Fruit fly (Drosophila melanogaster) whole organism, embryonic: ENCODE data around the gene CG5355.

Experiments used
- Bgb ChIP-seq: fragments of 200-800 bp; sonication (Bioruptor generic); IDR thresholded peaks from 2 replicates; pipeline ENCODE4 v1.3.6; 2022; ENCODE audit warnings: missing biosample characterization, missing genetic modification characterization; ENCODE audit not compliant: partially characterized antibody
- CG12155 ChIP-seq: fragments of 200-800 bp; sonication (Bioruptor generic); optimal IDR thresholded peaks from 3 replicates; lab custom pipeline; 2016; ENCODE audit warnings: missing biosample characterization, missing genetic modification characterization
- CG12659 ChIP-seq: fragments of 200-800 bp; sonication (Bioruptor generic); optimal IDR thresholded peaks from 3 replicates; lab custom pipeline; 2017; ENCODE audit warnings: mild to moderate bottlenecking, missing biosample characterization, missing genetic modification reagents, missing genetic modification characterization
- CG13424 ChIP-seq: fragments of 200-800 bp; sonication (Bioruptor generic); optimal IDR thresholded peaks from 2 replicates; lab custom pipeline; 2019; ENCODE audit warnings: missing biosample characterization, mild to moderate bottlenecking, missing genetic modification characterization, moderate library complexity
- CG14050 ChIP-seq: fragments of 200-800 bp; sonication (Bioruptor generic); IDR thresholded peaks from 3 replicates; pipeline ENCODE4 v1.3.6; 2022; ENCODE audit warnings: missing biosample characterization, missing genetic modification characterization
- CG14860 ChIP-seq: fragments of 200-800 bp; sonication (Bioruptor generic); IDR thresholded peaks from 3 replicates; pipeline ENCODE4 v1.3.6; 2022; ENCODE audit warnings: missing biosample characterization, missing genetic modification characterization; ENCODE audit not compliant: partially characterized antibody
- CG15514 ChIP-seq: fragments of 200-800 bp; sonication (Bioruptor generic); optimal IDR thresholded peaks from 3 replicates; lab custom pipeline; 2017; ENCODE audit warnings: missing biosample characterization, missing genetic modification characterization, mild to moderate bottlenecking, moderate library complexity, missing genetic modification reagents
- CG15601 ChIP-seq: fragments of 200-800 bp; sonication (Bioruptor generic); optimal IDR thresholded peaks from 3 replicates; lab custom pipeline; 2019; ENCODE audit warnings: missing biosample characterization, mild to moderate bottlenecking, missing genetic modification characterization, moderate library complexity
- CG33213 ChIP-seq: fragments of 200-800 bp; sonication (Bioruptor generic); optimal IDR thresholded peaks from 3 replicates; lab custom pipeline; 2016; ENCODE audit warnings: missing biosample characterization, missing genetic modification characterization
- CG33557 ChIP-seq: fragments of 200-800 bp; sonication (Bioruptor generic); optimal IDR thresholded peaks from 2 replicates; lab custom pipeline; 2019; ENCODE audit warnings: missing biosample characterization, mild to moderate bottlenecking, missing genetic modification characterization, moderate library complexity
- CG4820 ChIP-seq: fragments of 200-800 bp; sonication (Bioruptor generic); optimal IDR thresholded peaks from 3 replicates; lab custom pipeline; 2016; ENCODE audit warnings: missing biosample characterization, missing genetic modification characterization
- CG6272 ChIP-seq: fragments of 200-800 bp; sonication (Bioruptor generic); IDR thresholded peaks from 2 replicates; pipeline ENCODE4 v1.3.6; 2022; ENCODE audit warnings: missing biosample characterization, missing genetic modification characterization
- CG7963 ChIP-seq: fragments of 200-800 bp; sonication (Bioruptor generic); IDR thresholded peaks from 3 replicates; pipeline ENCODE4 v1.3.6; 2022; ENCODE audit warnings: missing biosample characterization, missing genetic modification characterization; ENCODE audit not compliant: partially characterized antibody
- CG8290 ChIP-seq, 3 experiments: fragments of 200-800 bp; sonication (Bioruptor generic); optimal IDR thresholded peaks; 2 replicates each; lab custom pipeline; 2016 to 2019; ENCODE audit warnings: missing biosample characterization in 3 of 3, missing genetic modification characterization in 3 of 3, mild to moderate bottlenecking in 2 of 3, moderate library complexity in 1 of 3
- CHES-1-like ChIP-seq: fragments of 200-800 bp; sonication (Bioruptor generic); optimal IDR thresholded peaks from 2 replicates; lab custom pipeline; 2016; ENCODE audit warnings: missing biosample characterization, missing genetic modification characterization
- CrebB ChIP-seq: fragments of 200-800 bp; sonication (Bioruptor generic); optimal IDR thresholded peaks from 3 replicates; lab custom pipeline; 2018; ENCODE audit warnings: missing biosample characterization, mild to moderate bottlenecking, missing genetic modification characterization
- D ChIP-seq, 2 experiments: fragments of 200-800 bp in 1 of 2; fragments of >200 bp in 1 of 2; sonication (Bioruptor generic) in 1 of 2; optimal IDR thresholded peaks; 2 replicates in 1 of 2; 3 replicates in 1 of 2; lab custom pipeline; 2017; ENCODE audit warnings: mild to moderate bottlenecking in 1 of 2, missing biosample characterization in 1 of 2, missing genetic modification characterization in 1 of 2, missing genetic modification reagents in 1 of 2
- Dref ChIP-seq: fragments of 200-800 bp; sonication (Bioruptor generic); IDR thresholded peaks from 2 replicates; pipeline ENCODE4 v1.3.6; 2022; ENCODE audit warnings: missing biosample characterization, missing genetic modification characterization
- Ets97D ChIP-seq: fragments of 200-800 bp; sonication (Bioruptor generic); optimal IDR thresholded peaks from 3 replicates; lab custom pipeline; 2016; ENCODE audit warnings: missing biosample characterization, missing genetic modification characterization
- Fer3 ChIP-seq: fragments of 200-800 bp; sonication (Bioruptor generic); optimal IDR thresholded peaks from 2 replicates; lab custom pipeline; 2018; ENCODE audit warnings: missing biosample characterization, mild to moderate bottlenecking, missing genetic modification characterization, moderate library complexity
- Hey ChIP-seq: fragments of 200-800 bp; sonication (Bioruptor generic); optimal IDR thresholded peaks from 3 replicates; lab custom pipeline; 2018; ENCODE audit warnings: missing biosample characterization, mild to moderate bottlenecking, missing genetic modification characterization
- Max ChIP-seq: fragments of 200-800 bp; sonication (Bioruptor generic); optimal IDR thresholded peaks from 2 replicates; lab custom pipeline; 2016; ENCODE audit warnings: missing biosample characterization, mild to moderate bottlenecking, missing genetic modification characterization
- Opbp ChIP-seq: fragments of 200-800 bp; sonication (Bioruptor generic); IDR thresholded peaks from 3 replicates; pipeline ENCODE4 v1.3.6; 2022; ENCODE audit warnings: missing biosample characterization, missing genetic modification characterization; ENCODE audit not compliant: partially characterized antibody
- PHDP ChIP-seq: fragments of 200-800 bp; sonication (Bioruptor generic); optimal IDR thresholded peaks from 3 replicates; lab custom pipeline; 2018; ENCODE audit warnings: missing biosample characterization, mild to moderate bottlenecking, missing genetic modification characterization, moderate library complexity
- Trl ChIP-seq, 3 experiments: fragments of >200 bp in 2 of 3; fragments of 200-800 bp in 1 of 3; sonication (Bioruptor generic) in 1 of 3; optimal IDR thresholded peaks; 2 replicates in 1 of 3; 3 replicates in 2 of 3; lab custom pipeline; 2016 to 2017; ENCODE audit warnings: missing biosample characterization in 1 of 3, missing genetic modification characterization in 1 of 3
- amos ChIP-seq: fragments of 200-800 bp; sonication (Bioruptor generic); IDR thresholded peaks from 2 replicates; pipeline ENCODE4 v1.3.6; 2022; ENCODE audit warnings: missing biosample characterization, missing genetic modification characterization; ENCODE audit not compliant: partially characterized antibody
- bbx ChIP-seq: fragments of 200-800 bp; sonication (Bioruptor generic); IDR thresholded peaks from 2 replicates; pipeline ENCODE4 v1.3.6; 2022; ENCODE audit warnings: missing biosample characterization, missing genetic modification characterization; ENCODE audit not compliant: partially characterized antibody
- bowl ChIP-seq: fragments of 200-800 bp; sonication (Bioruptor generic); IDR thresholded peaks from 2 replicates; pipeline ENCODE4 v1.3.6; 2022; ENCODE audit warnings: missing biosample characterization, missing genetic modification characterization
- danr ChIP-seq: fragments of 200-800 bp; sonication (Bioruptor generic); IDR thresholded peaks from 2 replicates; pipeline ENCODE4 v1.3.6; 2022; ENCODE audit warnings: missing biosample characterization, missing genetic modification characterization
- ewg ChIP-seq: fragments of 200-800 bp; sonication (Bioruptor generic); optimal IDR thresholded peaks from 3 replicates; lab custom pipeline; 2017; ENCODE audit warnings: mild to moderate bottlenecking, missing biosample characterization, missing genetic modification reagents, missing genetic modification characterization
- grau ChIP-seq: fragments of 200-800 bp; optimal IDR thresholded peaks from 3 replicates; lab custom pipeline; 2019; ENCODE audit warnings: missing biosample characterization, mild to moderate bottlenecking, missing genetic modification characterization, moderate library complexity
- hb ChIP-seq: fragments of 200-800 bp; sonication (Bioruptor generic); IDR thresholded peaks from 3 replicates; pipeline ENCODE4 v1.3.6; 2022; ENCODE audit warnings: missing biosample characterization, missing genetic modification characterization; ENCODE audit not compliant: partially characterized antibody
- hbn ChIP-seq: fragments of 200-800 bp; sonication (Bioruptor generic); IDR thresholded peaks from 2 replicates; pipeline ENCODE4 v1.3.6; 2022; ENCODE audit warnings: missing biosample characterization, missing genetic modification characterization; ENCODE audit not compliant: partially characterized antibody
- hth ChIP-seq: fragments of >200 bp; optimal IDR thresholded peaks from 2 replicates; lab custom pipeline; 2017; ENCODE audit warnings: inconsistent platforms
- ind ChIP-seq: fragments of 200-800 bp; sonication (Bioruptor generic); optimal IDR thresholded peaks from 3 replicates; lab custom pipeline; 2016; ENCODE audit warnings: missing biosample characterization, missing genetic modification characterization
- inv ChIP-seq: fragments of 200-800 bp; sonication (Bioruptor generic); IDR thresholded peaks from 2 replicates; pipeline ENCODE4 v1.3.6; 2022; ENCODE audit warnings: missing biosample characterization, missing genetic modification characterization; ENCODE audit not compliant: partially characterized antibody
- jumu ChIP-seq: fragments of 200-800 bp; sonication (Bioruptor generic); optimal IDR thresholded peaks from 3 replicates; lab custom pipeline; 2016; ENCODE audit warnings: missing biosample characterization, missing genetic modification characterization
- knrl ChIP-seq: fragments of 200-800 bp; sonication (Bioruptor generic); IDR thresholded peaks from 3 replicates; pipeline ENCODE4 v1.3.6; 2022; ENCODE audit warnings: missing biosample characterization, missing genetic modification characterization; ENCODE audit not compliant: partially characterized antibody
- lilli ChIP-seq: fragments of 200-800 bp; sonication (Bioruptor generic); optimal IDR thresholded peaks from 3 replicates; lab custom pipeline; 2016; ENCODE audit warnings: missing biosample characterization, missing genetic modification characterization
- lola ChIP-seq, 3 experiments: fragments of >200 bp in 2 of 3; fragments of 200-800 bp in 1 of 3; sonication (Bioruptor generic) in 1 of 3; optimal IDR thresholded peaks; 2 replicates each; lab custom pipeline; 2017 to 2019; ENCODE audit warnings: missing biosample characterization in 3 of 3, missing genetic modification characterization in 3 of 3, mild to moderate bottlenecking in 1 of 3, moderate library complexity in 1 of 3
- nerfin-1 ChIP-seq: fragments of 200-800 bp; sonication (Bioruptor generic); optimal IDR thresholded peaks from 3 replicates; lab custom pipeline; 2019; ENCODE audit warnings: missing biosample characterization, mild to moderate bottlenecking, missing genetic modification characterization, moderate library complexity
- sim ChIP-seq: fragments of 200-800 bp; sonication (Bioruptor generic); IDR thresholded peaks from 2 replicates; pipeline ENCODE4 v1.3.6; 2022; ENCODE audit warnings: missing biosample characterization, missing genetic modification characterization
- slbo ChIP-seq: fragments of 200-800 bp; sonication (Bioruptor generic); IDR thresholded peaks from 2 replicates; pipeline ENCODE4 v1.3.6; 2022; ENCODE audit warnings: missing biosample characterization, missing genetic modification characterization
- stwl ChIP-seq: fragments of 200-800 bp; sonication (Bioruptor generic); optimal IDR thresholded peaks from 3 replicates; lab custom pipeline; 2018; ENCODE audit warnings: missing biosample characterization, mild to moderate bottlenecking, missing genetic modification characterization, moderate library complexity
- unpg ChIP-seq: fragments of 200-800 bp; sonication (Bioruptor generic); optimal IDR thresholded peaks from 3 replicates; lab custom pipeline; 2018; ENCODE audit warnings: missing biosample characterization, mild to moderate bottlenecking, missing genetic modification characterization, moderate library complexity
- zen2 ChIP-seq: fragments of 200-800 bp; sonication (Bioruptor generic); IDR thresholded peaks from 3 replicates; pipeline ENCODE4 v1.3.6; 2022; ENCODE audit warnings: missing biosample characterization, missing genetic modification characterization; ENCODE audit not compliant: partially characterized antibody

The CG5355 gene

DNA sequence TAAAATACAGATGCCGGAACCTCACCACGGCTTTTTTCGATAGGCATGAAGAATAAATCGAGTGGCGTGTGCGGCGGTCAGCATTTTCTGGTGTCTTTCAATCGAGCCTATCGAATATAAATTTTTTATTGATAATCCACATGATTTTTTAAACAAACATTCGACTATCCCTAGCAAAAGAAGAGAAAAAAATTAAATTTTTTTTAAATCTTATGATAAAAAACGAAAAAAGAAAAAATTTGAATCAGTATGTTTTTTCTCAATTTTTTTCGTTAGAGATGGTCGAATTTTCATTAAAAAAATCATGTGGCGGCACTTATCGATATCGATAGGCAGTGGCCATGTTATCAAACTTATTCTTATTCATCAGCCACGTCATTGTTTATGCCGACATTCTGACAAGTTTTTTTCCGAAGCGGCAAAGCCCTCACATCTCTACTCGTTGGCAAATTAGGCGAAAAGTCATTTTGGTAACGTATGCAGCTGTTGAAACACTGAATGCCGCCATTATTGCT is 13.3 kb upstream of the CG5355 start, which contains the start of the genes SmB and KdelR (continued):
- TF ChIP-seq Fer3 (tag; lab: Kevin White, UChicago) (no peak), jumu (GFP tag; lab: Kevin White, UChicago) (peak; percentile 7), CG15514 (GFP tag; lab: Kevin White, UChicago) (peak; percentile 66), knrl (GFP tag; lab: Robert Waterston, UW) (peak; percentile 69), inv (GFP tag; lab: Robert Waterston, UW) (peak; percentile 65; the same call in 1 of the 2 replicates), hth (lab: Kevin White, UChicago) (no peak), nerfin-1 (tag; lab: Kevin White, UChicago) (peak; percentile 40), CG12155 (GFP tag; lab: Kevin White, UChicago) (peak; percentile 52), unpg (no peak), lilli (GFP tag; lab: Kevin White, UChicago) (peak; percentile 61), zen2 (GFP tag; lab: Robert Waterston, UW) (peak; percentile 66), bowl (GFP tag; lab: Robert Waterston, UW) (no peak), Bgb (GFP tag; lab: Robert Waterston, UW) (peak; percentile 80), CG13424 (tag; lab: Kevin White, UChicago) (peak; percentile 7), Trl (optimal IDR thresholded peaks at IDR 0.05; lab: Kevin White, UChicago) (no peak), Trl (GFP tag; optimal IDR thresholded peaks at IDR 0.05; lab: Kevin White, UChicago) (peak; percentile 24), Hey (tag; lab: Kevin White, UChicago) (no peak), ind (GFP tag; lab: Kevin White, UChicago) (no peak), amos (GFP tag; lab: Robert Waterston, UW) (peak; percentile 67; the same call in 1 of the 2 replicates), grau (peak; percentile 32), CG8290 (GFP tag; optimal IDR thresholded peaks at IDR 0.05; lab: Kevin White, UChicago) (peak; percentile 40), CG8290 (tag; optimal IDR thresholded peaks at IDR 0.05; lab: Kevin White, UChicago) (peak in 1 of 2 experiments; percentile 53), hbn (peak; percentile 71), Ets97D (GFP tag; lab: Kevin White, UChicago) (peak; percentile 83), Opbp (GFP tag; lab: Robert Waterston, UW) (peak; percentile 64; the same call in 2 of the 3 replicates), Max (GFP tag; lab: Kevin White, UChicago) (peak; percentile 64), bbx (peak; percentile 66), sim (GFP tag; lab: Robert Waterston, UW) (no peak), CG15601 (peak; percentile 53), CrebB (peak; percentile 15), CG14860 (GFP tag; lab: Robert Waterston, UW) (peak; percentile 90), CG4820 (GFP tag; lab: Kevin White, UChicago) (no peak), danr (no peak), slbo (GFP tag; lab: Robert Waterston, UW) (peak; percentile 26; the same call in 1 of the 2 replicates), CG12659 (GFP tag; lab: Kevin White, UChicago) (peak; percentile 82), CG33213 (peak; percentile 4), D (optimal IDR thresholded peaks at IDR 0.05; lab: Kevin White, UChicago) (no peak), D (GFP tag; optimal IDR thresholded peaks at IDR 0.05; lab: Kevin White, UChicago) (no peak), CG33557 (peak; percentile 26), hb (peak; percentile 90), Dref (GFP tag; lab: Robert Waterston, UW) (peak; percentile 80), CG6272 (0 out of 2 replicates have a peak, but pooled peaks have one; percentile 30), CG14050 (no peak), ewg (GFP tag; lab: Kevin White, UChicago) (peak; percentile 56), stwl (tag; lab: Kevin White, UChicago) (peak; percentile 91), CG7963 (GFP tag; lab: Robert Waterston, UW) (peak; percentile 76), CHES-1-like (peak; percentile 26), PHDP (tag; lab: Kevin White, UChicago) (peak; percentile 22), lola (GFP tag; optimal IDR thresholded peaks at IDR 0.05; lab: Kevin White, UChicago) (peak in 1 of 3 experiments; percentile 19)
